Fruit fly (Drosophila melanogaster) whole organism, wandering third instar larva: ENCODE measurements around the gene lft.

Source experiments
- CG32264 ChIP-seq: fragments of 200-800 bp; sonication (Bioruptor generic); optimal IDR thresholded peaks from 2 replicates; lab custom pipeline; 2016; ENCODE audit warnings: missing biosample characterization, missing genetic modification characterization
- CG9705 ChIP-seq: fragments of 200-800 bp; sonication (Bioruptor generic); optimal IDR thresholded peaks from 2 replicates; lab custom pipeline; 2018; ENCODE audit warnings: missing biosample characterization, mild to moderate bottlenecking, missing genetic modification characterization
- CrebA ChIP-seq: fragments of 200-800 bp; sonication (Bioruptor generic); optimal IDR thresholded peaks from 2 replicates; lab custom pipeline; 2016; ENCODE audit warnings: missing biosample characterization, mild to moderate bottlenecking, missing genetic modification characterization, borderline replicate concordance
- Dfd ChIP-seq: fragments of >200 bp; optimal IDR thresholded peaks from 2 replicates; lab custom pipeline; 2017; ENCODE audit warnings: missing biosample characterization, missing genetic modification characterization
- Dif ChIP-seq: fragments of 200-275, 200-300 bp; sonication (Bioruptor generic); optimal IDR thresholded peaks from 2 replicates; lab custom pipeline; 2018; ENCODE audit warnings: missing biosample characterization, missing genetic modification characterization; ENCODE audit not compliant: partially characterized antibody
- GATAd ChIP-seq: sonication (Bioruptor generic); optimal IDR thresholded peaks from 2 replicates; lab custom pipeline; 2016; ENCODE audit warnings: missing biosample characterization, missing genetic modification characterization
- HLH106 ChIP-seq: fragments of 200-800 bp; optimal IDR thresholded peaks from 3 replicates; lab custom pipeline; 2019; ENCODE audit warnings: missing biosample characterization, mild to moderate bottlenecking, missing genetic modification characterization, moderate library complexity
- Hr78 ChIP-seq: fragments of >200 bp; optimal IDR thresholded peaks from 2 replicates; lab custom pipeline; 2017; ENCODE audit warnings: missing biosample characterization, missing genetic modification characterization
- Hr83 ChIP-seq: fragments of 200-300 bp; sonication (Bioruptor generic); optimal IDR thresholded peaks from 2 replicates; lab custom pipeline; 2016; ENCODE audit warnings: missing biosample characterization, mild to moderate bottlenecking, missing genetic modification characterization, moderate library complexity; ENCODE audit not compliant: poor library complexity, severe bottlenecking
- Jra ChIP-seq: sonication (Bioruptor generic); optimal IDR thresholded peaks from 2 replicates; lab custom pipeline; 2016; ENCODE audit warnings: missing biosample characterization, missing genetic modification characterization
- Mio ChIP-seq: sonication (Bioruptor generic); optimal IDR thresholded peaks from 2 replicates; lab custom pipeline; 2016; ENCODE audit warnings: missing biosample characterization, missing genetic modification characterization
- Myc ChIP-seq: fragments of >200 bp; optimal IDR thresholded peaks from 2 replicates; lab custom pipeline; 2017
- N ChIP-seq: fragments of >200 bp; optimal IDR thresholded peaks from 2 replicates; lab custom pipeline; 2018; ENCODE audit warnings: missing biosample characterization, missing external identifiers, missing genetic modification characterization
- OdsH ChIP-seq: fragments of 200-800 bp; sonication (Bioruptor generic); optimal IDR thresholded peaks from 2 replicates; lab custom pipeline; 2016; ENCODE audit warnings: missing biosample characterization, mild to moderate bottlenecking, missing genetic modification characterization
- Rel ChIP-seq, 2 experiments: fragments of 200-800 bp; sonication (Bioruptor generic) in 1 of 2; optimal IDR thresholded peaks; 2 replicates in 1 of 2; 3 replicates in 1 of 2; lab custom pipeline; 2016 to 2019; ENCODE audit warnings: mild to moderate bottlenecking in 2 of 2, missing biosample characterization in 2 of 2, missing genetic modification characterization in 2 of 2, moderate library complexity in 1 of 2
- Vsx2 ChIP-seq: fragments of 200-300, 225-300 bp; sonication (Bioruptor generic); optimal IDR thresholded peaks from 2 replicates; lab custom pipeline; 2018; ENCODE audit warnings: missing biosample characterization, missing genetic modification characterization; ENCODE audit not compliant: partially characterized antibody
- dl ChIP-seq, 2 experiments: fragments of 175-275, 200-275 bp in 1 of 2; fragments of 200-275 bp in 1 of 2; sonication (Bioruptor generic); optimal IDR thresholded peaks; lab custom pipeline; 2018; ENCODE audit warnings: mild to moderate bottlenecking in 2 of 2, missing biosample characterization in 2 of 2, missing genetic modification characterization in 2 of 2, moderate library complexity in 2 of 2; ENCODE audit not compliant: partially characterized antibody in 2 of 2, insufficient read depth in 1 of 2
- ey ChIP-seq: fragments of 200-800 bp; sonication (Bioruptor generic); optimal IDR thresholded peaks from 2 replicates; lab custom pipeline; 2016; ENCODE audit warnings: missing biosample characterization, missing genetic modification characterization
- foxo ChIP-seq, 2 experiments: fragments of 200-800 bp; sonication (Bioruptor generic); optimal IDR thresholded peaks; 2 replicates in 1 of 2; 3 replicates in 1 of 2; lab custom pipeline; 2016 to 2017; ENCODE audit warnings: missing biosample characterization in 2 of 2, missing genetic modification characterization in 2 of 2
- jim ChIP-seq: fragments of 175-275, 200-325 bp; sonication (Bioruptor generic); optimal IDR thresholded peaks from 2 replicates; lab custom pipeline; 2016; ENCODE audit warnings: missing biosample characterization, mild to moderate bottlenecking, missing genetic modification characterization
- lola ChIP-seq: fragments of >200 bp; optimal IDR thresholded peaks from 2 replicates; lab custom pipeline; 2017; ENCODE audit warnings: missing biosample characterization, missing genetic modification characterization
- pan ChIP-seq: fragments of >200 bp; optimal IDR thresholded peaks from 2 replicates; lab custom pipeline; 2017
- psq ChIP-seq: fragments of 200-800 bp; sonication (Bioruptor generic); optimal IDR thresholded peaks from 3 replicates; lab custom pipeline; 2017; ENCODE audit warnings: missing biosample characterization, mild to moderate bottlenecking, missing genetic modification characterization, moderate library complexity
- sage ChIP-seq: fragments of 200-800 bp; sonication (Bioruptor generic); optimal IDR thresholded peaks from 2 replicates; lab custom pipeline; 2016; ENCODE audit warnings: missing biosample characterization, mild to moderate bottlenecking, missing genetic modification characterization
- sv ChIP-seq: fragments of 200-800 bp; sonication (Bioruptor generic); optimal IDR thresholded peaks from 3 replicates; lab custom pipeline; 2016; ENCODE audit warnings: missing biosample characterization, missing genetic modification characterization
- tai ChIP-seq: sonication (Bioruptor generic); optimal IDR thresholded peaks from 2 replicates; lab custom pipeline; 2016; ENCODE audit warnings: missing biosample characterization, missing genetic modification characterization
- usp ChIP-seq: fragments of >200 bp; optimal IDR thresholded peaks from 2 replicates; lab custom pipeline; 2017; ENCODE audit warnings: missing biosample characterization, missing genetic modification characterization
- woc ChIP-seq: sonication (Bioruptor generic); optimal IDR thresholded peaks from 2 replicates; lab custom pipeline; 2016; ENCODE audit warnings: missing biosample characterization, mild to moderate bottlenecking, missing genetic modification characterization

Gene lft

DNA sequence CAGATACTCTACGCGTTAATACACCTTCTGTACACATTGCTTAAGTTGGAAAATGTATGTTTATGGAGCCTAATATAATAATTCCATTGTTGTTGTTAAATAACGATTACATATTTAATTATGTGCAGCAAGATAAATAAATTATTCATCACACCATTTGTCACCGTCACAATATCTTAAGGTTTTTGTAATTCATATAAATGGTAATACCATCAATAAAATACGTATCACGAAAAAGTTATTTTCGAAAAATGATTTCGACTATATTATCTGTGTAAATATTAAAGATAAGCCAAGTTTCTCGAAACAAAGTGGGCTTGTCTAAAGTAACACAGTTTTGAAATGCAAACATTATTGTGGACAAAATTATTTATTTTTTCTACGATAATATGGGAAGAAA is 42.1 kb upstream of the lft start, which contains the start of gene CG4995:
Gene CG4995 (plus strand): TSS at position 301 of the 400 bp plus-strand sequence.
- no peak for TF ChIP-seq HLH106 (tag; lab: Kevin White, UChicago)
- no peak for TF ChIP-seq ey (GFP tag; lab: Kevin White, UChicago)
- TF ChIP-seq pan (lab: Kevin White, UChicago) = no peak
- no peak for TF ChIP-seq jim (GFP tag; lab: Kevin White, UChicago)
- TF ChIP-seq Dif = no peak
- no peak for TF ChIP-seq woc (GFP tag; lab: Kevin White, UChicago)
- TF ChIP-seq lola (GFP tag; lab: Kevin White, UChicago) = no peak
- TF ChIP-seq usp (GFP tag; lab: Kevin White, UChicago) = no peak
- no peak for TF ChIP-seq Hr78
- TF ChIP-seq Mio (GFP tag; lab: Kevin White, UChicago) = no peak
- TF ChIP-seq Jra = no peak
- no peak for TF ChIP-seq tai (GFP tag; lab: Kevin White, UChicago)
- no peak for TF ChIP-seq N
- no peak for TF ChIP-seq dl (GFP tag; optimal IDR thresholded peaks at IDR 0.05; lab: Kevin White, UChicago; ENCODE audit: insufficient read depth in 1 of 2, partially characterized antibody in 2 of 2)
- no peak for TF ChIP-seq foxo (GFP tag; optimal IDR thresholded peaks at IDR 0.05; lab: Kevin White, UChicago)
- TF ChIP-seq OdsH = no peak
- TF ChIP-seq GATAd (GFP tag; lab: Kevin White, UChicago) = no peak
- no peak for TF ChIP-seq Hr83 (GFP tag; lab: Kevin White, UChicago)
- no peak for TF ChIP-seq Rel (GFP tag; optimal IDR thresholded peaks at IDR 0.05; lab: Kevin White, UChicago)
- no peak for TF ChIP-seq Rel (tag; optimal IDR thresholded peaks at IDR 0.05; lab: Kevin White, UChicago)
- TF ChIP-seq sv (GFP tag; lab: Kevin White, UChicago) = no peak

DNA sequence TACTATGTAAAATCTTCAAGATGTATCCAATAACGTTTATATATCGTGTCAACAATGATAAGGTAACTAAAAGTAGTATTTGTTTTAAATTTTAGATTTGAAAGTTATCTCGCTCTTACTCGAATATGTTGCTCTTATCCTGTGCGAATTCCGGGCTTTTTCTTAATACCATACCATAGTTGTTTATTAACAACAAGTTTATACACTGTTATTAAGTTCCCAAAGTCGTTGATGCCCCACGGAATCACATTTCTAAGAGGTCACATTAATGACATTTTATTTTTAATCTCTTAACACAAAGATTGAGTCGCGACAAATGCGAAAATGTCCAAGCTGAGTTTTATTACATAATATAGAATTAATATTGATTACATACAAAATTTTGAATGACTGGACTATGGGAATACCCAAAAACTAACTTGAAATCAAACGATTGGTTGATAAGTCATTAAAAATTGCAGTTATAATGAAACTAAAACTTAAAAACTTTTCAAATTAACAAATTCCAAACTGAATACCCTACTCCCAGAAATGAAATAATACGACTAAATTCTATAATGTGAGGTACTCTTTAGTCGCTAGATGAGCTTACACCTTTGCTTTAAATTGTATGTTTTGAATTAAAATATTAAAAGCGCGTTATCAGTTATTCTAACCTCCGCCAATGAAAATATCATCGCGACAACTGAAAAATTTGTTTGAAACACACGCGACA is 41.3 kb upstream of the lft start, which contains the start of gene CG5381:
Gene CG5381 (minus strand): TSS at position 330 of the 715 bp plus-strand sequence.
- TF ChIP-seq Rel (GFP tag; optimal IDR thresholded peaks at IDR 0.05; lab: Kevin White, UChicago) (no peak), Rel (tag; optimal IDR thresholded peaks at IDR 0.05; lab: Kevin White, UChicago) (peak; percentile 77), Hr83 (GFP tag; lab: Kevin White, UChicago) (no peak)

DNA sequence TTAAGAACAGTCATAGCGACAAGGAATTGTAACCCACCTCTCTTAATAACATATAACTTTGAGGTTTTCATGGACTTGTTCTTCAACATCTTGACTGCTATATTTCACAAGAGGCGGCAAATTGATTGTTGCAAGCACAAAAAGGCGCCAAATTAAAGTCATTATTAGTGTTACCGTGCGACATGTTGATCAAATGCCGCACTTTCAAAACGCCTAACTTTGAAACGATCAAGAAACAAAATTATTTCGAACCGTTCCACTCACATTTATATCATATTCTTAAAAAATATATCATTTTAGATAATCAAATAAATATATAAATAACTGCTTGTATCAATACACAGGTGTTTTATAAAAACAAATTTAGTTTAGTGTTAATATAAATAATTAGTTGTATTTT is 36.5 kb upstream of the lft start, which contains the start of gene RnrL:
Gene RnrL (minus strand): TSS at position 154 of the 400 bp plus-strand sequence.
- TF ChIP-seq Myc (lab: Kevin White, UChicago) = no peak
- no peak for TF ChIP-seq pan (lab: Kevin White, UChicago)
- TF ChIP-seq psq (GFP tag; lab: Kevin White, UChicago) = no peak
- no peak for TF ChIP-seq usp (GFP tag; lab: Kevin White, UChicago)
- no peak for TF ChIP-seq ey (GFP tag; lab: Kevin White, UChicago)
- TF ChIP-seq sage = no peak
- TF ChIP-seq Mio (GFP tag; lab: Kevin White, UChicago) = no peak
- TF ChIP-seq GATAd (GFP tag; lab: Kevin White, UChicago) = no peak
- no peak for TF ChIP-seq Vsx2 (GFP tag; lab: Kevin White, UChicago)
- TF ChIP-seq CG32264 (GFP tag; lab: Kevin White, UChicago) = no peak
- TF ChIP-seq CrebA (GFP tag; lab: Kevin White, UChicago) = no peak
- no peak for TF ChIP-seq lola (GFP tag; lab: Kevin White, UChicago)
- TF ChIP-seq Dfd = no peak
- TF ChIP-seq, all 38 proteins: peak for 0

DNA sequence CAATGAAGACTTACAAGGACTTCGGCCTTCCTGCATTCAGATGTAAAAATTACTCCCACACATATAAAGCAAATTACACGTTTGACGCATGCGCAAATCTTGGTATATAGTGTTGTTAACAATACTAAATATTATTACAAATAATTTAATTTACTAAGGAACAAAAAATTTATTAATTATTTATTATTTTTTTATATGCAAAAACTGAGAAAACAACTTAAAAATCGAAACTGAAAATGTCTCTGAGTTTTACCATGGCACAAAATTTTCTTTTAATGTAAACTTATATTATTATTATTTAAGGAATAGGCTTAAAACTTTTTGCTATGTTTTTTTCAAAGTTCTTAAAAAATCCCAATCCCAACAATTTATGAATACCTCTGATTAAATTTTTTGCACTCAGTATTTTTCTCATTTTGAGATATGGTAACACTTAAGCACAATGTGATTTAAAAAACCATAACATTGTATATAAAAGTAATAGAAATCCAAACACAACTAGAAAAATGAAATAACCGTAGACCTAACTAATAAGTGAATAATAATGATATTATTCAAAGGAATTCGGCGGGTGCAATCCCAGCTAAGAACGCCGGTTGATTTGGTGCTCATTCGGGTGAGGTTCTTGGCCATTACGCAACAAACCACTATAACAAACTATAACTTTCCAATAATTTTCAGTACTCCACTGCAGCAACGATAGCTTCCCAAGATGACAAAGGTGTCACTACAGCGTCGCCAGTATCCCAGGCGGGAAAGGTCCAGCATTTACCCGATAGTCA is 33.0 kb upstream of the lft start, which contains the start of the genes Schip1 and Cox10:
Gene Schip1 (minus strand): TSS at position 51 of the 782 bp plus-strand sequence.
Gene Cox10 (plus strand): TSS at position 406 of the 782 bp plus-strand sequence.
- TF ChIP-seq CG32264 (GFP tag; lab: Kevin White, UChicago) (no peak), dl (GFP tag; optimal IDR thresholded peaks at IDR 0.05; lab: Kevin White, UChicago; ENCODE audit: insufficient read depth in 1 of 2, partially characterized antibody in 2 of 2) (no peak), Dfd (no peak), CG9705 (GFP tag; lab: Kevin White, UChicago) (no peak), N (no peak), OdsH (no peak)
